Worm (Caenorhabditis elegans) whole organism, L1 larva: ENCODE data around the gene dnc-4.

Experiments used
- C04F5.9 ChIP-seq: sonication (generic microtip); optimal IDR thresholded peaks from 2 replicates; lab custom pipeline; 2016; ENCODE audit warnings: missing genetic modification characterization, missing compliant biosample characterization
- C16A3.4 ChIP-seq: fragments of 150-350 bp; optimal IDR thresholded peaks from 2 replicates; lab custom pipeline; 2014; ENCODE audit warnings: missing biosample characterization, missing genetic modification characterization
- Y116A8C.19 ChIP-seq: sonication (generic microtip); optimal IDR thresholded peaks from 2 replicates; lab custom pipeline; 2016; ENCODE audit warnings: missing compliant biosample characterization, missing genetic modification characterization, borderline replicate concordance
- aha-1 ChIP-seq: fragments of 150-350 bp; optimal IDR thresholded peaks from 2 replicates; lab custom pipeline; 2014; ENCODE audit warnings: missing biosample characterization, missing genetic modification characterization
- alr-1 ChIP-seq: fragments of 200-800 bp; sonication (Bioruptor generic); optimal IDR thresholded peaks from 2 replicates; lab custom pipeline; 2018; ENCODE audit warnings: borderline replicate concordance, mild to moderate bottlenecking, missing genetic modification characterization, missing compliant biosample characterization
- aly-2 ChIP-seq: fragments of 150-350 bp; optimal IDR thresholded peaks from 2 replicates; lab custom pipeline; 2014; ENCODE audit warnings: missing biosample characterization, missing genetic modification characterization
- blmp-1 ChIP-seq: fragments of 150-350 bp; optimal IDR thresholded peaks from 2 replicates; lab custom pipeline; 2014; ENCODE audit warnings: missing biosample characterization, missing genetic modification characterization
- ceh-63 ChIP-seq: fragments of 200-800 bp; sonication (Bioruptor generic); optimal IDR thresholded peaks from 2 replicates; lab custom pipeline; 2018; ENCODE audit warnings: mild to moderate bottlenecking, missing genetic modification characterization, missing compliant biosample characterization
- ceh-82 ChIP-seq, 3 experiments: fragments of 150-350 bp in 1 of 3; sonication (generic microtip) in 2 of 3; optimal IDR thresholded peaks; 2 replicates each; lab custom pipeline; 2014 to 2017; ENCODE audit warnings: missing biosample characterization in 3 of 3, missing genetic modification characterization in 3 of 3
- dpl-1 ChIP-seq, 3 experiments: fragments of 150-350 bp in 2 of 3; sonication (generic microtip) in 1 of 3; optimal IDR thresholded peaks; 2 replicates each; lab custom pipeline; 2014 to 2017; ENCODE audit warnings: missing biosample characterization in 3 of 3, missing genetic modification characterization in 3 of 3, missing genetic modification reagents in 3 of 3
- efl-1 ChIP-seq, 4 experiments: fragments of 150-350 bp; optimal IDR thresholded peaks in 3 of 4; peaks in 1 of 4; 1 replicate in 1 of 4; 2 replicates in 3 of 4; lab custom pipeline; 2014; ENCODE audit warnings: missing biosample characterization in 2 of 4, missing genetic modification characterization in 2 of 4, missing genetic modification reagents in 2 of 4
- egl-13 ChIP-seq: sonication (generic microtip); optimal IDR thresholded peaks from 2 replicates; lab custom pipeline; 2016; ENCODE audit warnings: missing genotype, missing genetic modification reagents, missing genetic modification characterization, missing compliant biosample characterization
- elt-2 ChIP-seq: sonication (generic microtip); optimal IDR thresholded peaks from 2 replicates; lab custom pipeline; 2016; ENCODE audit warnings: missing genetic modification characterization, mild to moderate bottlenecking, inconsistent platforms, missing compliant biosample characterization, missing genetic modification reagents
- fkh-8 ChIP-seq: sonication (generic microtip); optimal IDR thresholded peaks from 2 replicates; lab custom pipeline; 2016; ENCODE audit warnings: mild to moderate bottlenecking, missing genetic modification characterization, missing compliant biosample characterization
- grh-1 ChIP-seq: fragments of 200-800 bp; sonication (Bioruptor generic); IDR thresholded peaks from 2 replicates; pipeline ENCODE4 v1.3.6; 2022; ENCODE audit warnings: missing genetic modification reagents, missing genetic modification characterization, missing compliant biosample characterization
- hlh-17 ChIP-seq: fragments of 200-800 bp; sonication (Bioruptor generic); optimal IDR thresholded peaks from 2 replicates; lab custom pipeline; 2018; ENCODE audit warnings: missing genetic modification characterization, mild to moderate bottlenecking, missing compliant biosample characterization, moderate library complexity, borderline replicate concordance
- hlh-4 ChIP-seq: sonication (generic microtip); optimal IDR thresholded peaks from 2 replicates; lab custom pipeline; 2016; ENCODE audit warnings: mild to moderate bottlenecking, missing genetic modification characterization, missing compliant biosample characterization
- jun-1 ChIP-seq: fragments of 150-350 bp; optimal IDR thresholded peaks from 2 replicates; lab custom pipeline; 2014; ENCODE audit warnings: missing biosample characterization, missing genetic modification reagents, missing genetic modification characterization
- lin-13 ChIP-seq: fragments of 150-350 bp; optimal IDR thresholded peaks from 2 replicates; lab custom pipeline; 2014; ENCODE audit warnings: missing biosample characterization, missing genetic modification reagents, missing genetic modification characterization
- lin-14 ChIP-seq: fragments of 200-800 bp; sonication (Bioruptor generic); optimal IDR thresholded peaks from 2 replicates; lab custom pipeline; 2018; ENCODE audit warnings: mild to moderate bottlenecking, missing genetic modification characterization, moderate library complexity, missing compliant biosample characterization
- lin-15B ChIP-seq: fragments of 150-350 bp; sonication (generic microtip); optimal IDR thresholded peaks from 3 replicates; lab custom pipeline; 2014; ENCODE audit warnings: missing biosample characterization, missing genetic modification characterization
- lin-35 ChIP-seq, 2 experiments: fragments of 150-350 bp; optimal IDR thresholded peaks; 2 replicates each; lab custom pipeline; 2014; ENCODE audit warnings: missing biosample characterization in 2 of 2, missing genetic modification characterization in 2 of 2, missing genetic modification reagents in 2 of 2
- lir-3 ChIP-seq: sonication (generic microtip); optimal IDR thresholded peaks from 2 replicates; lab custom pipeline; 2016; ENCODE audit warnings: mild to moderate bottlenecking, missing genetic modification characterization, moderate library complexity, missing compliant biosample characterization; ENCODE audit not compliant: poor library complexity
- lsy-2 ChIP-seq, 2 experiments: fragments of 150-350 bp; optimal IDR thresholded peaks; 2 replicates each; lab custom pipeline; 2014; ENCODE audit warnings: missing biosample characterization in 2 of 2, missing genetic modification characterization in 2 of 2
- mab-9 ChIP-seq: fragments of 200-800 bp; sonication (Bioruptor generic); IDR thresholded peaks from 2 replicates; pipeline ENCODE4 v1.3.6; 2022; ENCODE audit warnings: missing genetic modification reagents, missing genetic modification characterization, missing compliant biosample characterization
- mep-1 ChIP-seq: fragments of 150-350 bp; optimal IDR thresholded peaks from 2 replicates; lab custom pipeline; 2014; ENCODE audit warnings: missing biosample characterization, missing genetic modification characterization
- nhr-12 ChIP-seq: sonication (generic microtip); optimal IDR thresholded peaks from 2 replicates; lab custom pipeline; 2017; ENCODE audit warnings: missing biosample characterization, missing genetic modification characterization
- nhr-19 ChIP-seq: fragments of 200-800 bp; sonication (Bioruptor generic); conservative IDR thresholded peaks from 2 replicates; pipeline ENCODE4 v1.3.6; 2022; ENCODE audit warnings: missing genetic modification characterization, missing compliant biosample characterization
- nhr-237 ChIP-seq: fragments of 150-350 bp; optimal IDR thresholded peaks from 2 replicates; lab custom pipeline; 2014; ENCODE audit warnings: missing biosample characterization, missing genetic modification characterization
- nhr-71 ChIP-seq: sonication (generic microtip); optimal IDR thresholded peaks from 2 replicates; lab custom pipeline; 2016; ENCODE audit warnings: mild to moderate bottlenecking, missing genetic modification characterization, moderate library complexity, missing compliant biosample characterization
- nhr-76 ChIP-seq: sonication (generic microtip); optimal IDR thresholded peaks from 2 replicates; lab custom pipeline; 2017; ENCODE audit warnings: missing biosample characterization, missing genetic modification characterization
- nhr-85 ChIP-seq: sonication (generic microtip); peaks from one replicate; lab custom pipeline; 2016; ENCODE audit warnings: missing genetic modification characterization, inconsistent platforms, missing compliant biosample characterization
- nhr-90 ChIP-seq: sonication (generic microtip); optimal IDR thresholded peaks from 2 replicates; lab custom pipeline; 2016; ENCODE audit warnings: mild to moderate bottlenecking, missing genetic modification characterization, missing compliant biosample characterization; ENCODE audit not compliant: poor library complexity
- pag-3 ChIP-seq: sonication (generic microtip); optimal IDR thresholded peaks from 2 replicates; lab custom pipeline; 2017; ENCODE audit warnings: missing genetic modification characterization, mild to moderate bottlenecking, missing compliant biosample characterization, antibody characterized with exemption, borderline replicate concordance; ENCODE audit not compliant: insufficient read depth
- pqm-1 ChIP-seq: sonication (generic microtip); optimal IDR thresholded peaks from 3 replicates; lab custom pipeline; 2017; ENCODE audit warnings: missing biosample characterization, missing genetic modification characterization
- rnt-1 ChIP-seq: sonication (generic microtip); optimal IDR thresholded peaks from 2 replicates; lab custom pipeline; 2016; ENCODE audit warnings: mild to moderate bottlenecking, missing genetic modification characterization, moderate library complexity, missing compliant biosample characterization
- snpc-4 ChIP-seq: fragments of 150-350 bp; optimal IDR thresholded peaks from 2 replicates; lab custom pipeline; 2014; ENCODE audit warnings: missing biosample characterization, missing genetic modification characterization
- sox-4 ChIP-seq: sonication (generic microtip); optimal IDR thresholded peaks from 2 replicates; lab custom pipeline; 2016; ENCODE audit warnings: missing genetic modification characterization, missing compliant biosample characterization
- sup-37 ChIP-seq: fragments of 200-800 bp; sonication (Bioruptor generic); optimal IDR thresholded peaks from 2 replicates; lab custom pipeline; 2018; ENCODE audit warnings: mild to moderate bottlenecking, missing genetic modification characterization, missing compliant biosample characterization
- unc-130 ChIP-seq: fragments of 150-350 bp; optimal IDR thresholded peaks from 2 replicates; lab custom pipeline; 2017; ENCODE audit warnings: missing biosample characterization, missing genetic modification characterization, inconsistent platforms
- unc-86 ChIP-seq: sonication (generic microtip); optimal IDR thresholded peaks from 2 replicates; lab custom pipeline; 2016; ENCODE audit warnings: missing genetic modification characterization, missing compliant biosample characterization
- vab-15 ChIP-seq: sonication (generic microtip); optimal IDR thresholded peaks from 2 replicates; lab custom pipeline; 2017; ENCODE audit warnings: missing genotype, mild to moderate bottlenecking, missing genetic modification characterization, missing compliant biosample characterization

dnc-4 gene

DNA sequence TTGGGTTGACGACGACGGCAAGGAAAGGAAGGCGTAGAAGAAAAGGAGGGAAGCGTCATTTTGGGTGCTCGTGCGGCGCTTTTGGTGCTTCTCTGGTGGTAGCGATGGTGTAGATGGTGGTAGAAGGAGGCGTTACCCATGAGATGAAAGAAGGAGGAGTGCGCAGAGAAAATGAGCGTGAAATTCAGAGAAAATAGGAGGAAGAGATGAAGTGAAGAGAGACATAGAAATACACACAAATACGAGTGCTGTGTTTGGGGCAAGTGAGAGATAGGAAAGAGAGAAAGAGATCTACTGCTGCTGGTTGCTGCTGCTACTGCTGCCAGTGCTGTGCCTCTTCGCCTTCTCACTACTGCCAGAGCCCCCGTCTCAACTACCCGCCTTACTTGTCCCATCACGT is 47.0 kb upstream of the dnc-4 start (continued):
- TF ChIP-seq lin-35 (GFP tag; optimal IDR thresholded peaks at IDR 0.05; lab: Kevin White, UChicago) = peak in 1 of 2 experiments; percentile 7
- no peak for TF ChIP-seq lin-13 (GFP tag; lab: Kevin White, UChicago)
- no peak for TF ChIP-seq hlh-17
- no peak for TF ChIP-seq nhr-12 (tag; lab: Kevin White, UChicago)
- TF ChIP-seq nhr-19 (GFP tag; lab: Robert Waterston, UW) = no peak
- peak; percentile 70 for TF ChIP-seq fkh-8 (tag; lab: Kevin White, UChicago)
- no peak for TF ChIP-seq lin-15B (tag; lab: Kevin White, UChicago)
- TF ChIP-seq sup-37 (GFP tag; lab: Kevin White, UChicago) = no peak
- TF ChIP-seq mab-9 (GFP tag; lab: Robert Waterston, UW) = no peak
- no peak for TF ChIP-seq elt-2 (tag; lab: Kevin White, UChicago)
- no peak for TF ChIP-seq unc-130
- no peak for TF ChIP-seq nhr-85
- peak; percentile 43 for TF ChIP-seq rnt-1
- TF ChIP-seq vab-15 (tag; lab: Kevin White, UChicago) = no peak
- no peak for TF ChIP-seq C04F5.9
- TF ChIP-seq lin-14 (GFP tag; lab: Kevin White, UChicago) = peak; percentile 79
- TF ChIP-seq nhr-71 = peak; percentile 56
- peak in 1 of 2 experiments; percentile 63 for TF ChIP-seq lsy-2 (tag; optimal IDR thresholded peaks at IDR 0.05; lab: Kevin White, UChicago)
- TF ChIP-seq Y116A8C.19 (tag; lab: Kevin White, UChicago) = no peak
- TF ChIP-seq nhr-76 (tag; lab: Kevin White, UChicago) = no peak
- peak; percentile 14 for TF ChIP-seq lir-3 (tag; lab: Kevin White, UChicago)
- peak; percentile 18 to 42 for TF ChIP-seq efl-1 (optimal IDR thresholded peaks at IDR 0.05; lab: Kevin White, UChicago)
- TF ChIP-seq efl-1 (GFP tag; optimal IDR thresholded peaks at IDR 0.05 in 1 of 2; lab: Kevin White, UChicago) = no peak
- peak; percentile 24 for TF ChIP-seq unc-86 (tag; lab: Kevin White, UChicago)
- TF ChIP-seq C16A3.4 = no peak
- no peak for TF ChIP-seq alr-1
- no peak for TF ChIP-seq aly-2 (tag; lab: Kevin White, UChicago)
- no peak for TF ChIP-seq egl-13
- TF ChIP-seq pqm-1 (tag; lab: Kevin White, UChicago) = no peak
- no peak for TF ChIP-seq pag-3
- TF ChIP-seq mep-1 (tag; lab: Kevin White, UChicago) = peak; percentile 26
- no peak for TF ChIP-seq snpc-4 (tag; lab: Kevin White, UChicago)
- no peak for TF ChIP-seq nhr-90
- TF ChIP-seq dpl-1 (GFP tag; optimal IDR thresholded peaks at IDR 0.05; lab: Kevin White, UChicago) = no peak
- no peak for TF ChIP-seq blmp-1 (tag; lab: Kevin White, UChicago)
- no peak for TF ChIP-seq sox-4 (tag; lab: Kevin White, UChicago)
- TF ChIP-seq, all 84 proteins: peak for 21

DNA sequence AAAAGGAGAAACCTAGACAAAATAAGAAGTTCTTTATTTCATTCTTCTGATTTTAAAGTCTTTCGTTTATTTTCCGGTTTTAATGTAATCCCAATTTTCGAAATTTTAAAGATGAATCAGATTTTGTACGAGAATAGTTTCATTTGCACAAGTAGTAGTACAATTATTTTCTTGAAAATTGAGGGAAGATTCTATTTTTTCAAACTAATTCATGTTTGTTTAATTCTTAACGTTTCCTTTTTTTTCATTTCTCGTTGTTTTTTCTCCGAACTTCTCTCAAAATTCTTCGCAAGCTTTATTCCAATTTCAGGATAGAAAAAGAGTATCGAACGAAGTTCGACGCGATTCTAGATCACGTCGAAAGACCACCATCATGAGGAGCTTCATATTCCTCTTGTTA is 42.8 kb upstream of the dnc-4 start, which contains the start of gene sax-7:
TSS of gene sax-7 (plus strand) at position 301 of the 400 bp plus-strand sequence.
- TF ChIP-seq aha-1 (tag; lab: Kevin White, UChicago) = no peak
- TF ChIP-seq, all 84 proteins: peak for 0

DNA sequence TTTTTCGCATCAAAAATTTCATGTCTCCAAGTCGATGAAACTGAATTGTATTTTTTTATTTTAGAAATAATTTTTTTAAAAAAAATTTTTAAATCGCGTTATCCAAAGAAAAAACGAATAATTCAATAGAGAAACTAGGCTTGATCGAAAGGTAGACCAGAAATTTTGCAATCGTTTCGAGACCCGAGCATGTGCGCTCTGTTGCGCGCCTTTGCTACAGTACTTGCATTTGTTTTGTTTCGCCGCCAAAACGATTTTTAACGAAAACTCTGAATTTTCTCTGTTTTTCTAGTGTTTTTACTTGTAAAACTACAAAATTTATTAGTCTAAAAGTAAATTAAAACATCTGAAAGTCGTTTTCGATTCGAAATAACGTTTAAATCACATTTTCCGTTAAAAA is 41.7 kb upstream of the dnc-4 start:
- TF ChIP-seq nhr-237 = no peak
- no peak for TF ChIP-seq mep-1 (tag; lab: Kevin White, UChicago)
- TF ChIP-seq jun-1 = no peak
- no peak for TF ChIP-seq hlh-4
- no peak for TF ChIP-seq elt-2 (tag; lab: Kevin White, UChicago)
- TF ChIP-seq ceh-82 (tag; optimal IDR thresholded peaks at IDR 0.05; lab: Kevin White, UChicago) = no peak
- no peak for TF ChIP-seq pqm-1 (tag; lab: Kevin White, UChicago)
- TF ChIP-seq grh-1 (GFP tag; lab: Robert Waterston, UW) = no peak
- TF ChIP-seq lsy-2 (tag; optimal IDR thresholded peaks at IDR 0.05; lab: Kevin White, UChicago) = no peak
- TF ChIP-seq ceh-63 (GFP tag; lab: Kevin White, UChicago) = no peak
